Worm (Caenorhabditis elegans): ENCODE data around the gene K10G6.9.

- no peak for TF ChIP-seq unc-62 (GFP tag; optimal IDR thresholded peaks at IDR 0.05)
- TF ChIP-seq elt-2 (tag; optimal IDR thresholded peaks at IDR 0.05), result no peak
Measured at ce11 chrII:3934085-3934484, 38.0 kb upstream of the K10G6.9 start, which contains the start of gene Y14H12B.1.

All from whole organism, L1 larva.